Worm (Caenorhabditis elegans) whole organism, L3 larva: ENCODE data around the gene str-38.

Source experiments
- ZK546.5 ChIP-seq: sonication (generic microtip); optimal IDR thresholded peaks from 2 replicates; lab custom pipeline; 2017; ENCODE audit warnings: missing biosample characterization, missing genetic modification characterization
- elt-1 ChIP-seq: fragments of 150-350 bp; optimal IDR thresholded peaks from 2 replicates; lab custom pipeline; 2014; ENCODE audit warnings: missing biosample characterization, missing genetic modification characterization
- fos-1 ChIP-seq: fragments of 150-350 bp; optimal IDR thresholded peaks from 2 replicates; lab custom pipeline; 2014; ENCODE audit warnings: missing biosample characterization, missing genetic modification characterization
- nhr-25 ChIP-seq: sonication (generic microtip); optimal IDR thresholded peaks from 2 replicates; lab custom pipeline; 2017; ENCODE audit warnings: missing biosample characterization, missing genetic modification characterization
- snpc-4 ChIP-seq: fragments of 150-350 bp; optimal IDR thresholded peaks from 2 replicates; lab custom pipeline; 2014; ENCODE audit warnings: missing biosample characterization, missing genetic modification characterization
- tbx-2 ChIP-seq: sonication (generic microtip); optimal IDR thresholded peaks from 2 replicates; lab custom pipeline; 2016; ENCODE audit warnings: mild to moderate bottlenecking, missing genetic modification characterization, missing compliant biosample characterization
- ztf-4 ChIP-seq: fragments of 150-350 bp; optimal IDR thresholded peaks from 2 replicates; lab custom pipeline; 2014; ENCODE audit warnings: missing biosample characterization, missing genetic modification characterization

DNA sequence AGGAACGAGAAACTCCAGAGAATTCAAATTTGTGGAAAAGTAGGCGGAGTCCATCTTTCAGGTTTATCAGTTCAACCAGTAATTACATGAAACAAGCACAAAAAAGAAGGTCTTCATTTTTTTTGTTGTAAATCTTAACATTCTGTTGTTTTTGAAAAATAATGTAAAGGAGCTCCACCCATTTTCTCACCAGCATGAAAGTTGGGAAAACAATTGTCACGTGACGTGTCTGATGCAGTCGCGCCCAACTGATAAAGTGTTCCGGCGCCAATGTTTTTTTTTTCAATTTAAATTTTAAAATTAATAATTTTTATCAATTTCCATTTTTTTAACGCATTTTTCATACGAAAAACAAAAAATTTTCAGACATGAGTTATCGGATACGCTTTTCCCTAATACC, 37.0 kb upstream of the str-38 start, which contains the start of gene F57A10.4:
- no peak for TF ChIP-seq tbx-2
- TF ChIP-seq snpc-4 (tag; lab: Kevin White, UChicago) = no peak
- TF ChIP-seq nhr-25 (tag; lab: Kevin White, UChicago) = no peak
- no peak for TF ChIP-seq elt-1 (tag; lab: Kevin White, UChicago)
- TF ChIP-seq ZK546.5 (tag; lab: Kevin White, UChicago) = no peak
- no peak for TF ChIP-seq ztf-4
- no peak for TF ChIP-seq fos-1
